Fruit fly (Drosophila melanogaster): ENCODE results near the gene CG14671.
A peak's percentile ranks its signal among the peaks of the same experiment; 100 is the strongest.

Gene CG14671

DNA sequence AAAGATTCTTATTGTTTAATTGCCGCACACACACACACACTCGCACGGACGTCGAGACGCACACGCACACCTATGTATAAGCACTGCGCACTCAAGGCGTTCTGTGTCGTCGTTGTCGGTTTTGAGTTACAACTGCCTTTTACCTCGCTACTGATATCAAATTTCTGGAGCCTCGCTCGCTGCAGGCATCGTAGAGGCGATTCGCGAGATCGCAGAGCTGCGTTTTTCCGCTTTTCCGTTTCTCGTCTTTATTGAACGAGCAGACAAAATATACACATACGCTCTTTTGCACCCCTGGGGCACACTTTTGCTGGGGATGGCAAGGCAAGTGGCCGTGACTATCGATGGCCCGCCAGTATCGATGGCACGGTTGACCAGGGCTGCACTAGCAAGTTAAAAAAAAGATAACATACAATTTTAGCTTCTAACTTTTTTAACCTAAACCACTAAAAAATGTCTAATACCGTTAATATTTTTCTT, 17.1 kb downstream of the CG14671 start, which contains the start of gene CG2519 (continued):
- TF ChIP-seq CG18262 (tag; optimal IDR thresholded peaks at IDR 0.05) (no peak), CG32767 (GFP tag; IDR thresholded peaks at IDR 0.05) (0 out of 2 replicates have a peak, but pooled peaks have one; percentile 14), CG10366 (GFP tag; IDR thresholded peaks at IDR 0.05) (peak; percentile 70), mld (GFP tag; IDR thresholded peaks at IDR 0.05; ENCODE audit: partially characterized antibody) (peak; percentile 92), zfh1 (GFP tag; IDR thresholded peaks at IDR 0.05) (peak; percentile 66), ham (GFP tag; IDR thresholded peaks at IDR 0.05) (no peak), pnt (GFP tag; optimal IDR thresholded peaks at IDR 0.05) (peak; percentile 19), CG4424 (GFP tag; optimal IDR thresholded peaks at IDR 0.05) (peak; percentile 48), Scr (GFP tag; IDR thresholded peaks at IDR 0.05; ENCODE audit: partially characterized antibody) (peak; percentile 92), CG2875 (GFP tag; optimal IDR thresholded peaks at IDR 0.05) (no peak), rib (GFP tag; IDR thresholded peaks at IDR 0.05) (peak; percentile 37; the same call in 1 of the 2 replicates), seq (GFP tag; IDR thresholded peaks at IDR 0.05) (peak; percentile 38; the same call in 1 of the 2 replicates), trem (tag; optimal IDR thresholded peaks at IDR 0.05) (peak; percentile 55), ATbp (GFP tag; optimal IDR thresholded peaks at IDR 0.05) (no peak), CG7556 (GFP tag; optimal IDR thresholded peaks at IDR 0.05) (no peak), Sin3A (optimal IDR thresholded peaks at IDR 0.05) (peak; percentile 57), nmo (GFP tag; optimal IDR thresholded peaks at IDR 0.05) (no peak), HHEX (GFP tag; optimal IDR thresholded peaks at IDR 0.05) (no peak), Aef1 (GFP tag; IDR thresholded peaks at IDR 0.05) (peak; percentile 45; the same call in 1 of the 3 replicates), CG14050 (GFP tag; IDR thresholded peaks at IDR 0.05) (peak; percentile 14; the same call in 1 of the 3 replicates), CG16815 (GFP tag; optimal IDR thresholded peaks at IDR 0.05) (no peak), Sry-β (GFP tag; optimal IDR thresholded peaks at IDR 0.05) (peak; percentile 74), CG31441 (GFP tag; IDR thresholded peaks at IDR 0.05) (no peak), z (GFP tag; IDR thresholded peaks at IDR 0.05) (0 out of 3 replicates have a peak, but pooled peaks have one; percentile 17), crc (GFP tag; optimal IDR thresholded peaks at IDR 0.05) (peak; percentile 21), gsb-n (tag; optimal IDR thresholded peaks at IDR 0.05) (no peak), C15 (GFP tag; IDR thresholded peaks at IDR 0.05) (no peak), unpg (GFP tag; optimal IDR thresholded peaks at IDR 0.05) (no peak), CG9609 (GFP tag; optimal IDR thresholded peaks at IDR 0.05) (peak; percentile 58), CG17568 (GFP tag; optimal IDR thresholded peaks at IDR 0.05) (no peak), CG10654 (GFP tag; optimal IDR thresholded peaks at IDR 0.05) (peak; percentile 22), CG18476 (GFP tag; optimal IDR thresholded peaks at IDR 0.05) (no peak), esg (GFP tag; conservative IDR thresholded peaks at IDR 0.05) (0 out of 2 replicates have a peak, but pooled peaks have one; percentile 18), CG10543 (GFP tag; optimal IDR thresholded peaks at IDR 0.05) (peak; percentile 61), MESR4 (GFP tag; optimal IDR thresholded peaks at IDR 0.05) (peak; percentile 100), eve (GFP tag; optimal IDR thresholded peaks at IDR 0.05) (no peak), Sox102F (GFP tag; optimal IDR thresholded peaks at IDR 0.05) (no peak), CG33557 (GFP tag; optimal IDR thresholded peaks at IDR 0.05) (no peak), CG3163 (GFP tag; optimal IDR thresholded peaks at IDR 0.05) (peak; percentile 41), CG9797 (GFP tag; optimal IDR thresholded peaks at IDR 0.05) (peak; percentile 37), CG10274 (GFP tag; optimal IDR thresholded peaks at IDR 0.05) (no peak), Hmr (GFP tag; optimal IDR thresholded peaks at IDR 0.05) (no peak), HLH3B (GFP tag; IDR thresholded peaks at IDR 0.05) (peak; percentile 55; the same call in 1 of the 2 replicates), HLH4C (GFP tag; IDR thresholded peaks at IDR 0.05; ENCODE audit: partially characterized antibody) (peak; percentile 96), Meics (GFP tag; optimal IDR thresholded peaks at IDR 0.05) (no peak), CG13287 (GFP tag; IDR thresholded peaks at IDR 0.05; ENCODE audit: partially characterized antibody) (peak; percentile 91), CG4617 (GFP tag; optimal IDR thresholded peaks at IDR 0.05; ENCODE audit: borderline replicate concordance) (peak; percentile 86), CG1603 (tag; optimal IDR thresholded peaks at IDR 0.05) (no peak), Awh (GFP tag; IDR thresholded peaks at IDR 0.05) (0 out of 2 replicates have a peak, but pooled peaks have one; percentile 9), Dbx (GFP tag; IDR thresholded peaks at IDR 0.05) (peak; percentile 71)
